Worm (Caenorhabditis elegans): Measurements from ENCODE around the gene cwc-15.

DNA sequence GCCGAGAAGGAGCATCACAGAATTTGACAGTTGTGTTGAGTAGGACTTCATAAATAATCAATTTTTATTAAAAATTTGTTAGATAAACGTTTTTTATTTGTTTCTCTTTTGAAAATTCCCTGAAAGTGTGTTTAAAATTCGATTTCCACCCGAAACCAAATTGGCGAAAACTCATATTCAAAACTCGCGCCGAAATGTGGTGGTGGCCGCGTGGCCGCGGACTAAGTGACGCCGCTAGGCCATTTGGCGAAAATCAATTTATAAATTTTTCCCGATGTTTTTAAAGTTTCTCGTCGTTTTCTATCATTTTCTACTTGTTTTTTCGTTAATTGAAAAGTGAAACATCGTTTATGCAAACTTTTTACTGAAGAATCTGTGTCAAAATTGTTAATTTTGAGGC is 551 bp upstream of the cwc-15 start:
- TF ChIP-seq dpl-1 (GFP tag; optimal IDR thresholded peaks at IDR 0.05) (peak; percentile 88), nhr-25 (tag; optimal IDR thresholded peaks at IDR 0.05; ENCODE audit: borderline replicate concordance, insufficient read depth) (no peak), ceh-44 (GFP tag; IDR thresholded peaks at IDR 0.05) (no peak), ztf-7 (tag; optimal IDR thresholded peaks at IDR 0.05) (no peak), mep-1 (tag; optimal IDR thresholded peaks at IDR 0.05) (no peak), zag-1 (tag; optimal IDR thresholded peaks at IDR 0.05) (no peak), ama-1 (optimal IDR thresholded peaks at IDR 0.05) (no peak), cey-2 (tag; optimal IDR thresholded peaks at IDR 0.05; ENCODE audit: borderline replicate concordance, insufficient read depth) (no peak), mes-2 (tag; optimal IDR thresholded peaks at IDR 0.05; ENCODE audit: poor library complexity, severe bottlenecking) (peak; percentile 97)
